Fruit fly (Drosophila melanogaster) whole organism, wandering third instar larva: ENCODE measurements around the gene klu.

Experiments
- Abd-B ChIP-seq: fragments of >200 bp; optimal IDR thresholded peaks from 2 replicates; lab custom pipeline; 2017; ENCODE audit warnings: missing biosample characterization, missing genetic modification characterization
- Dfd ChIP-seq: fragments of >200 bp; optimal IDR thresholded peaks from 2 replicates; lab custom pipeline; 2017; ENCODE audit warnings: missing biosample characterization, missing genetic modification characterization
- fru ChIP-seq: fragments of 200-800 bp; sonication (Bioruptor generic); optimal IDR thresholded peaks from 3 replicates; lab custom pipeline; 2016; ENCODE audit warnings: missing biosample characterization, mild to moderate bottlenecking, missing genetic modification characterization

dm6 chr3L:11047877-11048276 is 38.9 kb upstream of the klu start:
- TF ChIP-seq fru (GFP tag; lab: Kevin White, UChicago) (peak; percentile 60), Abd-B (GFP tag; lab: Kevin White, UChicago) (no peak), Dfd (GFP tag; lab: Kevin White, UChicago) (no peak)
